Fruit fly (Drosophila melanogaster) whole organism, embryonic: Measurements from ENCODE around the gene Ppat-Dpck.

Experiments used
- Atf-2 ChIP-seq: fragments of 200-800 bp; sonication (Bioruptor generic); optimal IDR thresholded peaks from 2 replicates; lab custom pipeline; 2016; ENCODE audit warnings: missing biosample characterization, missing genetic modification characterization
- CG10979 ChIP-seq: fragments of 200-800 bp; sonication (Bioruptor generic); optimal IDR thresholded peaks from 2 replicates; lab custom pipeline; 2018; ENCODE audit warnings: missing biosample characterization, mild to moderate bottlenecking, missing genetic modification characterization, moderate library complexity
- CG11085 ChIP-seq: fragments of 200-800 bp; sonication (Bioruptor generic); IDR thresholded peaks from 2 replicates; pipeline ENCODE4 v1.3.6; 2022; ENCODE audit warnings: missing biosample characterization, missing genetic modification characterization
- CG11723 ChIP-seq: fragments of 200-800 bp; sonication (Bioruptor generic); optimal IDR thresholded peaks from 2 replicates; lab custom pipeline; 2017; ENCODE audit warnings: missing biosample characterization, mild to moderate bottlenecking, missing genetic modification characterization
- CG1233 ChIP-seq: fragments of 200-800 bp; sonication (Bioruptor generic); optimal IDR thresholded peaks from 4 replicates; lab custom pipeline; 2018; ENCODE audit warnings: missing biosample characterization, mild to moderate bottlenecking, missing genetic modification characterization
- CG15479 ChIP-seq: fragments of 200-800 bp; sonication (Bioruptor generic); optimal IDR thresholded peaks from 3 replicates; lab custom pipeline; 2019; ENCODE audit warnings: missing biosample characterization, mild to moderate bottlenecking, missing genetic modification characterization, moderate library complexity
- CG17328 ChIP-seq: fragments of 200-800 bp; sonication (Bioruptor generic); IDR thresholded peaks from 2 replicates; pipeline ENCODE4 v1.3.6; 2022; ENCODE audit warnings: missing biosample characterization, missing genetic modification characterization
- CG17361 ChIP-seq: fragments of 200-800 bp; sonication (Bioruptor generic); IDR thresholded peaks from 3 replicates; pipeline ENCODE4 v1.3.6; 2022; ENCODE audit warnings: missing biosample characterization, missing genetic modification characterization
- CG18619 ChIP-seq: fragments of 200-800 bp; sonication (Bioruptor generic); optimal IDR thresholded peaks from 3 replicates; lab custom pipeline; 2017; ENCODE audit warnings: missing biosample characterization, mild to moderate bottlenecking, missing genetic modification characterization
- CG2678 ChIP-seq: fragments of 200-800 bp; sonication (Bioruptor generic); optimal IDR thresholded peaks from 3 replicates; lab custom pipeline; 2019; ENCODE audit warnings: missing biosample characterization, mild to moderate bottlenecking, missing genetic modification characterization, moderate library complexity
- CG2712 ChIP-seq: fragments of 200-800 bp; optimal IDR thresholded peaks from 3 replicates; lab custom pipeline; 2019; ENCODE audit warnings: missing biosample characterization, mild to moderate bottlenecking, missing genetic modification characterization, moderate library complexity
- CG31441 ChIP-seq: fragments of 200-800 bp; sonication (Bioruptor generic); IDR thresholded peaks from 2 replicates; pipeline ENCODE4 v1.3.6; 2022; ENCODE audit warnings: missing biosample characterization, missing genetic modification characterization
- CG4360 ChIP-seq: fragments of 200-800 bp; sonication (Bioruptor generic); IDR thresholded peaks from 2 replicates; pipeline ENCODE4 v1.3.6; 2022; ENCODE audit warnings: missing biosample characterization, missing genetic modification characterization
- CG6854 ChIP-seq: fragments of 200-800 bp; sonication (Bioruptor generic); optimal IDR thresholded peaks from 3 replicates; lab custom pipeline; 2017; ENCODE audit warnings: missing biosample characterization, mild to moderate bottlenecking, missing genetic modification characterization
- CG7987 ChIP-seq: fragments of 200-800 bp; sonication (Bioruptor generic); optimal IDR thresholded peaks from 2 replicates; lab custom pipeline; 2018; ENCODE audit warnings: missing biosample characterization, mild to moderate bottlenecking, missing genetic modification characterization, moderate library complexity
- CG8281 ChIP-seq: fragments of 200-800 bp; sonication (Bioruptor generic); optimal IDR thresholded peaks from 2 replicates; lab custom pipeline; 2018; ENCODE audit warnings: missing biosample characterization, mild to moderate bottlenecking, missing genetic modification characterization, moderate library complexity
- CG8944 ChIP-seq: fragments of 200-800 bp; sonication (Bioruptor generic); optimal IDR thresholded peaks from 3 replicates; lab custom pipeline; 2016; ENCODE audit warnings: missing biosample characterization, missing genetic modification characterization
- CG9609 ChIP-seq: fragments of 200-800 bp; sonication (Bioruptor generic); optimal IDR thresholded peaks from 3 replicates; lab custom pipeline; 2016; ENCODE audit warnings: missing biosample characterization, missing genetic modification characterization
- CHES-1-like ChIP-seq: fragments of 200-800 bp; sonication (Bioruptor generic); optimal IDR thresholded peaks from 2 replicates; lab custom pipeline; 2016; ENCODE audit warnings: missing biosample characterization, missing genetic modification characterization
- Chrac-16 ChIP-seq: fragments of 200-800 bp; sonication (Bioruptor generic); optimal IDR thresholded peaks from 3 replicates; lab custom pipeline; 2016; ENCODE audit warnings: missing biosample characterization, missing genetic modification characterization
- D19A ChIP-seq: fragments of 200-800 bp; optimal IDR thresholded peaks from 3 replicates; lab custom pipeline; 2019; ENCODE audit warnings: missing biosample characterization, mild to moderate bottlenecking, missing genetic modification characterization, moderate library complexity
- Deaf1 ChIP-seq: fragments of 200-800 bp; optimal IDR thresholded peaks from 3 replicates; lab custom pipeline; 2019; ENCODE audit warnings: missing biosample characterization, mild to moderate bottlenecking, missing genetic modification characterization, moderate library complexity
- Eip74EF ChIP-seq, 2 experiments: fragments of 200-800 bp in 1 of 2; fragments of >200 bp in 1 of 2; sonication (Bioruptor generic) in 1 of 2; optimal IDR thresholded peaks; 2 replicates each; lab custom pipeline; 2017 to 2019; ENCODE audit warnings: missing biosample characterization in 2 of 2, missing genetic modification characterization in 2 of 2, mild to moderate bottlenecking in 1 of 2, moderate library complexity in 1 of 2
- H2.0 ChIP-seq: fragments of 200-800 bp; sonication (Bioruptor generic); IDR thresholded peaks from 2 replicates; pipeline ENCODE4 v1.3.6; 2022; ENCODE audit warnings: missing biosample characterization, missing genetic modification characterization
- HHEX ChIP-seq: fragments of 200-800 bp; sonication (Bioruptor generic); optimal IDR thresholded peaks from 3 replicates; lab custom pipeline; 2017; ENCODE audit warnings: missing biosample characterization, mild to moderate bottlenecking, missing genetic modification characterization, missing genetic modification reagents
- Hmr ChIP-seq: fragments of 200-800 bp; sonication (Bioruptor generic); optimal IDR thresholded peaks from 3 replicates; lab custom pipeline; 2017; ENCODE audit warnings: mild to moderate bottlenecking, missing biosample characterization, missing genetic modification reagents, missing genetic modification characterization
- Sox100B ChIP-seq: fragments of 200-800 bp; sonication (Bioruptor generic); optimal IDR thresholded peaks from 3 replicates; lab custom pipeline; 2018; ENCODE audit warnings: missing biosample characterization, mild to moderate bottlenecking, missing genetic modification characterization
- Ssrp ChIP-seq: fragments of 200-800 bp; sonication (Bioruptor generic); optimal IDR thresholded peaks from 2 replicates; lab custom pipeline; 2018; ENCODE audit warnings: missing biosample characterization, mild to moderate bottlenecking, missing genetic modification characterization, moderate library complexity
- ato ChIP-seq: fragments of 200-800 bp; sonication (Bioruptor generic); IDR thresholded peaks from 2 replicates; pipeline ENCODE4 v1.3.6; 2022; ENCODE audit warnings: missing biosample characterization, missing genetic modification characterization; ENCODE audit not compliant: partially characterized antibody
- bab2 ChIP-seq: fragments of 200-800 bp; sonication (Bioruptor generic); optimal IDR thresholded peaks from 2 replicates; lab custom pipeline; 2016; ENCODE audit warnings: missing biosample characterization, missing genetic modification characterization
- bcd ChIP-seq: fragments of 200-800 bp; sonication (Bioruptor generic); optimal IDR thresholded peaks from 2 replicates; lab custom pipeline; 2017; ENCODE audit warnings: missing biosample characterization, mild to moderate bottlenecking, missing genetic modification characterization
- bsh ChIP-seq, 2 experiments: fragments of 200-800 bp; sonication (Bioruptor generic); optimal IDR thresholded peaks; 2 replicates each; lab custom pipeline; 2017 to 2018; ENCODE audit warnings: mild to moderate bottlenecking in 2 of 2, missing biosample characterization in 2 of 2, missing genetic modification characterization in 2 of 2, moderate library complexity in 1 of 2
- crp ChIP-seq, 2 experiments: fragments of 200-800 bp; sonication (Bioruptor generic); optimal IDR thresholded peaks; 2 replicates in 1 of 2; 3 replicates in 1 of 2; lab custom pipeline; 2017; ENCODE audit warnings: missing biosample characterization in 2 of 2, missing genetic modification characterization in 2 of 2, mild to moderate bottlenecking in 1 of 2, moderate library complexity in 1 of 2
- cwo ChIP-seq: fragments of 200-800 bp; sonication (Bioruptor generic); optimal IDR thresholded peaks from 3 replicates; lab custom pipeline; 2017; ENCODE audit warnings: missing biosample characterization, missing genetic modification characterization, mild to moderate bottlenecking, moderate library complexity, missing genetic modification reagents
- dmrt11E ChIP-seq: fragments of 200-800 bp; sonication (Bioruptor generic); optimal IDR thresholded peaks from 3 replicates; lab custom pipeline; 2018; ENCODE audit warnings: missing biosample characterization, mild to moderate bottlenecking, missing genetic modification characterization, moderate library complexity
- fd96Cb ChIP-seq: fragments of 200-800 bp; sonication (Bioruptor generic); optimal IDR thresholded peaks from 2 replicates; lab custom pipeline; 2018; ENCODE audit warnings: missing biosample characterization, mild to moderate bottlenecking, missing genetic modification characterization, moderate library complexity
- ftz-f1 ChIP-seq: fragments of 200-800 bp; sonication (Bioruptor generic); optimal IDR thresholded peaks from 2 replicates; lab custom pipeline; 2016; ENCODE audit warnings: missing biosample characterization, missing genetic modification characterization
- grau ChIP-seq: fragments of 200-800 bp; optimal IDR thresholded peaks from 3 replicates; lab custom pipeline; 2019; ENCODE audit warnings: missing biosample characterization, mild to moderate bottlenecking, missing genetic modification characterization, moderate library complexity
- ken ChIP-seq: fragments of 200-800 bp; sonication (Bioruptor generic); IDR thresholded peaks from 3 replicates; pipeline ENCODE4 v1.3.6; 2022; ENCODE audit warnings: missing biosample characterization, missing genetic modification characterization
- kni ChIP-seq: fragments of 200-800 bp; sonication (Bioruptor generic); optimal IDR thresholded peaks from 3 replicates; lab custom pipeline; 2017; ENCODE audit warnings: mild to moderate bottlenecking, missing biosample characterization, missing genetic modification reagents, missing genetic modification characterization
- lmd ChIP-seq: fragments of 200-800 bp; sonication (Bioruptor generic); IDR thresholded peaks from 2 replicates; pipeline ENCODE4 v1.3.6; 2022; ENCODE audit warnings: missing biosample characterization, missing genetic modification characterization
- nmo ChIP-seq: fragments of 200-800 bp; sonication (Bioruptor generic); optimal IDR thresholded peaks from 2 replicates; lab custom pipeline; 2018; ENCODE audit warnings: missing biosample characterization, mild to moderate bottlenecking, missing genetic modification characterization, moderate library complexity
- onecut ChIP-seq: fragments of 200-800 bp; sonication (Bioruptor generic); IDR thresholded peaks from 2 replicates; pipeline ENCODE4 v1.3.6; 2022; ENCODE audit warnings: missing biosample characterization, missing genetic modification characterization
- org-1 ChIP-seq: fragments of 200-800 bp; sonication (Bioruptor generic); optimal IDR thresholded peaks from 2 replicates; lab custom pipeline; 2017; ENCODE audit warnings: missing biosample characterization, missing genetic modification characterization
- pzg ChIP-seq: fragments of 200-800 bp; sonication (Bioruptor generic); optimal IDR thresholded peaks from 3 replicates; lab custom pipeline; 2018; ENCODE audit warnings: missing biosample characterization, mild to moderate bottlenecking, missing genetic modification characterization, moderate library complexity
- row ChIP-seq: fragments of 200-800 bp; sonication (Bioruptor generic); IDR thresholded peaks from 3 replicates; pipeline ENCODE4 v1.3.6; 2022; ENCODE audit warnings: missing biosample characterization, missing genetic modification characterization
- run ChIP-seq: fragments of 200-800 bp; sonication (Bioruptor generic); optimal IDR thresholded peaks from 3 replicates; lab custom pipeline; 2018; ENCODE audit warnings: missing biosample characterization, mild to moderate bottlenecking, missing genetic modification characterization
- sisA ChIP-seq: fragments of 200-800 bp; sonication (Bioruptor generic); IDR thresholded peaks from 2 replicates; pipeline ENCODE4 v1.3.6; 2022; ENCODE audit warnings: missing biosample characterization, missing genetic modification characterization

Ppat-Dpck gene

dm6 chr3L:5809642-5810279, 41.2 kb upstream of the Ppat-Dpck start (continued):
- TF ChIP-seq CG2712 (no peak), CG17328 (GFP tag; lab: Robert Waterston, UW) (no peak), D19A (tag; lab: Kevin White, UChicago) (no peak), CG2678 (tag; lab: Kevin White, UChicago) (no peak), ftz-f1 (peak; percentile 93), Hmr (no peak), HHEX (GFP tag; lab: Kevin White, UChicago) (no peak), onecut (GFP tag; lab: Robert Waterston, UW) (no peak; the same call in 1 of the 2 replicates), CG7987 (GFP tag; lab: Kevin White, UChicago) (peak; percentile 9), CHES-1-like (GFP tag; lab: Kevin White, UChicago) (no peak), Chrac-16 (GFP tag; lab: Kevin White, UChicago) (no peak), CG15479 (GFP tag; lab: Kevin White, UChicago) (peak; percentile 91), ken (GFP tag; lab: Robert Waterston, UW) (no peak), CG4360 (GFP tag; lab: Robert Waterston, UW) (no peak), fd96Cb (no peak), cwo (GFP tag; lab: Kevin White, UChicago) (peak; percentile 22), H2.0 (GFP tag; lab: Robert Waterston, UW) (no peak), ato (GFP tag; lab: Robert Waterston, UW) (no peak), CG9609 (no peak), pzg (GFP tag; lab: Kevin White, UChicago) (no peak), CG8944 (GFP tag; lab: Kevin White, UChicago) (no peak), Atf-2 (no peak)
- TF ChIP-seq, all 482 proteins: peak for 48

dm6 chr3L:5809201-5809584, 40.6 kb upstream of the Ppat-Dpck start:
- TF ChIP-seq CG31441 (GFP tag; lab: Robert Waterston, UW) (peak; percentile 61; the same call in 1 of the 2 replicates), Sox100B (GFP tag; lab: Kevin White, UChicago) (peak; percentile 55), CG8281 (no peak), Eip74EF (GFP tag; optimal IDR thresholded peaks at IDR 0.05; lab: Kevin White, UChicago) (peak in 1 of 2 experiments; percentile 27), CG6854 (GFP tag; lab: Kevin White, UChicago) (peak; percentile 25), Deaf1 (tag; lab: Kevin White, UChicago) (no peak), CG2712 (peak; percentile 49), run (tag; lab: Kevin White, UChicago) (no peak), Ssrp (tag; lab: Kevin White, UChicago) (peak; percentile 24), crp (GFP tag; optimal IDR thresholded peaks at IDR 0.05; lab: Kevin White, UChicago) (no peak), CG11085 (GFP tag; lab: Robert Waterston, UW) (no peak), Hmr (peak; percentile 13), bcd (GFP tag; lab: Kevin White, UChicago) (peak; percentile 17), dmrt11E (tag; lab: Kevin White, UChicago) (peak; percentile 35), CG18619 (GFP tag; lab: Kevin White, UChicago) (peak; percentile 7), sisA (GFP tag; lab: Robert Waterston, UW) (0 out of 2 replicates have a peak, but pooled peaks have one; percentile 22), CG11723 (GFP tag; lab: Kevin White, UChicago) (peak; percentile 25), CG2678 (tag; lab: Kevin White, UChicago) (peak; percentile 71), org-1 (GFP tag; lab: Kevin White, UChicago) (peak; percentile 16), bsh (GFP tag; optimal IDR thresholded peaks at IDR 0.05; lab: Kevin White, UChicago) (peak in 1 of 2 experiments; percentile 29), kni (GFP tag; lab: Kevin White, UChicago) (no peak), nmo (GFP tag; lab: Kevin White, UChicago) (peak; percentile 57), grau (peak; percentile 18), lmd (GFP tag; lab: Robert Waterston, UW) (0 out of 2 replicates have a peak, but pooled peaks have one; percentile 11), bab2 (GFP tag; lab: Kevin White, UChicago) (peak; percentile 12), CG17361 (GFP tag; lab: Robert Waterston, UW) (peak; percentile 79; the same call in 2 of the 3 replicates), CG10979 (tag; lab: Kevin White, UChicago) (peak; percentile 38), CG1233 (GFP tag; lab: Kevin White, UChicago) (peak; percentile 44), row (peak; percentile 42; the same call in 2 of the 3 replicates)
